Fruit fly (Drosophila melanogaster) whole organism, larva: ENCODE results near the gene Seipin.
"Not testable (repeated sequence)": the region's sequence is repeated elsewhere in the genome, so short reads cannot be mapped to it uniquely, and the experiment has no call there.

Source experiments
- noc ChIP-seq: fragments of 200-800 bp; sonication (Bioruptor generic); optimal IDR thresholded peaks from 3 replicates; lab custom pipeline; 2019; ENCODE audit warnings: missing biosample characterization, mild to moderate bottlenecking, missing genetic modification characterization, moderate library complexity

Seipin gene

DNA sequence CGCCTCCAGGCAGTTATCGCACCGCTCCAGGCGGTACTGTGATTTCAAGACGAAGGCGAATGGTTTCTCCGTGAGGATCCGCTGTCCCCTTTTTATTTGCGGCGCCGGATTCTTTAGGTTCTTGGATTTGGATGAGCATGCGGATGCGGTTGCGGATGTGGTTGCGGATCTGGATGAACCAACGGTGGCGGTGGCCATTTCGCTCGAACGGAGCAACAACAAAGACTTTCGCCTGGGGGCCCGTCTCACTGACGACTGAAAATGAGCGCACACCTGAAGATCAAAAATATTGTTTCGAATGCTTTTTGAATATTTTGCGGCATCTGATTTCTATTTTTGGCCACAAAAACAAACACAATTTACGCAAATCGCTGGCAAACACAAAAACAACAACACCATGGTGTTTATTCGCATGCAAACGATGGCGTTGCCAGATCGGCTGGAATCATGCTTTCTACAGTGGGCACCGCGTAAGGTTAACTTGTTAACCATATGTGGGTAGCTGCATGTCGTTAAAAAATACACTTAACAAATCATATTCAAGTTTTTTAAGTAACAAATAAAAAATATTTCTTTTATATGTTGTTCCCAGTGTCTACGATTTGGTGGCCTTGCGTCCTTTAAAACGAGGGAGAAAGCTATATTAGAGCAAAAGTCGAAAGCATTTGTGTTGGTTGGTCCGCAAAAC is 11.0 kb upstream of the Seipin start, which contains the start of gene Smyd3:
Gene Smyd3 (minus strand): TSS at position 407 of the 688 bp plus-strand sequence.
- peak; percentile 74 for TF ChIP-seq noc

DNA sequence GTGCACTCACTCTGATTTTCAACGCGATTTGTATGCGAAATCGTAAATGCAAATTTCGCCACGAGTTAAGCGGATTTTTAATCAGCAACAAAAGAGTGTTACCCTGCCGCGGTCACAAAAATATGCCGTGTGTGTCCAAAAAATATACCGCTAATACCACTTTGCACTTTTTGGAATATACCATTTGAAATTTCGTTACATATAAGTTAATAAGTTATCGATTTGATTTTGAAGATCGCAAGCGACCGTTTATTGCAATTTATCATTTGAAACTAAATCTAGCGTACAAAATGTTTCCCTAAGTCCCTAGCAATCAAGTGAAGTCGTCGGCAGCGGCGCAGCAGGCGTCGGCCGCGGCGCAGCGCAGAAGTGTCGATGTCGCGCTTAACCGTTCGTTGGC is 9.4 kb upstream of the Seipin start, which contains the start of gene eIF3g1:
Gene eIF3g1 (minus strand): TSS at position 101 of the 400 bp plus-strand sequence.
- not testable (repeated sequence) for TF ChIP-seq noc

DNA sequence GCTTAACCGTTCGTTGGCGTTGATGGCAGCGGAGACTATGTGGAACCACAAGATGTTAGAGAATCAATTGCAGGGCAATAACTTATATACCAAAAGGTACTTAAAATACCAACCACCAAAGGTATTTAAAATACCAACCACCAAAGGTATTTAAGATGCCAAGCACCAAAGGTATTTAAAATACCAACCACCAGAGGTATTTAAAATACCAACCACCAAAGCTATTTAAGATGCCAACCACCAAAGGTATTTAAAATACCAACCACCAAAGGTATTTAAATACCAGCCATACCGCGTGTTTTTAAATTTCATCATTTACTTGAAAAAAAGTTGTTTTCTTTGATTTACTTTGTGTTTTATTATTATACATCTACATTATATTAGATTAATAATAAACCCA is 2.2 kb upstream of the Seipin start:
- no peak for TF ChIP-seq noc

DNA sequence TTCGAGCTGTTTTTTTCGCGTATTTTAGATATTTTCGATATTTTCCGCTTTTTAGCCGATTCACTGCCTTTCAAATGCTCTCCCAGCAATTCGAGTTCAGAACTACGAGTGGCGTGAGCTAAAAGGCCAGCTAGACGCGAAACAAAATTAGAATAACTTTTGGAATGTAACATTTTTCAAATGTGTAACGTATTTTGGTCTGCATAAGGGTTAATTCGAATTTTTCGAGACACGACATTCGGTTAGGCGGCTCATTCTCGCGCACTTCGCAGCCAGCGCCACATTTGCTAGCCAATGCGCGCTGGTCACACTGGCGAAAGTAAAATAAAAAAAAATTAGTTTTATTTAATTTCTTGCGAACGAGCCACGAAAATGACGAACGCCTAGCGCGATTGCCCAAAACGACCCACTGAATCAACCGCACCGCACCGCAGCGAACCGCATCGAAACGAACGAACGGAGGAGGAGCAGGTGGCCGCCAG is 5.0 kb downstream of the Seipin start, which contains the start of the genes brv3 and Pi4KIIIalpha:
Gene brv3 (minus strand): TSS at position 51 of the 482 bp plus-strand sequence.
Gene Pi4KIIIalpha (plus strand): TSS at position 280 of the 482 bp plus-strand sequence.
- no peak for TF ChIP-seq noc

DNA sequence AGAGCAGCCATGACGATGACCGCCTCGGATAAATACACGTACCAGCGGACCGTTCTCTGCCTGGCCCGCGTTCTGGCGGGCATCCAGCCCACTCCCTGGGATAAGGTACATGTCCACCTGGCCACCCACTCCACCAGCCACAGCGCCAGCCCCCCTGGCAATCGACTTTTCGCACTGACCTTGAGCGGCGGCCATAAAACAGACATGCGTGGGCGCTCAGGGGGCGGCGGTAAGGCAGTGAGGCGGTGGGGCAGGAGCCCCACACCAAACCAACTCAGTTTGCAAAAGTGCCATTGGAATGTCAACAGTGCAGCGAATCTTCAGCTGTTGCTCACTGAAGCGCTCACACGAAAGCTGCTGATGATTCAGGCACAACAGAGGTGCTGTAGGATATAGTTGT is 5.4 kb downstream of the Seipin start:
- TF ChIP-seq noc: no peak

DNA sequence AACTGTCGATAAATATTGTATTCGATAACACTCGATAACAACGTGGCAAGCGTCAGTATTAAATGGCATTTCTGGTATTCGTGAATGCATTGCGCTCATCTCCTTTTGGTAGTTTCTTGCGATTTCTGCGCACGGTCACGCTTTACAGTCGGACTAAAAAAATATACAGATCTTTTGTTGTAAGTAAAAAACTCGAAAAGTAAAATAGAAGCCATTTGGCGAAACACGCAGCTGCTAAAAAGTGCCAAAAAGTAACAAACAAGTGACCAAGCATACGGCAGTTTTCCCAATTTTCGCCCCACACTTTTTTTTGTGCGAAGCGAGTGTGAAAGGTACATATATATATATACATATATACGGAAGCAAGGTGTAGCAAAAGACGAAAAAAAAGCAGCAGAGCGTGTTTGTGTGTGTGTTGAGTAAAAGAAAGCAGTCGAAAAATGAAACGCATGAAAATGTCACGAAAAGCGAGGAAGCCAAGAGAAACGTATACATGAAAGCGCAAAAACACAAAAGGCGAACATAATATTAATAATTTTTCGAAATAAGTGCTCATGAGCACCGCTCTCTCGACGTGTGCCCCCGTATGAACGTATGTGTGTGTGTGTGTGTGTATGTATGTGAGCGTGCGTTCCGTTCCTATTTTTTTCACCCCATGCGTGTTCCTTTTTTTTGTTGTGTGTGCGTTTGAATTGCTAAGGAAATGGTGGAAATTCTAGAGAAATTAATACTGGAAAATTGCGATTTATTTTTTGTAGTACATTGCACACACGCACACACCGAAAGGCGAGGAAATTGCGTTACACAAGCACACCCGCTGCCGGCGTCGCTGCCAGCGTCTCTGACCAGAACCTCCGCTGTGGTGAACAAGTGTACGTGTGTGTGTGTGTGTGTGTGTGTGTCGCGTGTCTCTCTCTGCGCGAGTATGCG is 14.5 kb downstream of the Seipin start, which contains the start of gene sgg:
Gene sgg (plus strand): TSS at position 106 of the 930 bp plus-strand sequence.
- no peak for TF ChIP-seq noc

DNA sequence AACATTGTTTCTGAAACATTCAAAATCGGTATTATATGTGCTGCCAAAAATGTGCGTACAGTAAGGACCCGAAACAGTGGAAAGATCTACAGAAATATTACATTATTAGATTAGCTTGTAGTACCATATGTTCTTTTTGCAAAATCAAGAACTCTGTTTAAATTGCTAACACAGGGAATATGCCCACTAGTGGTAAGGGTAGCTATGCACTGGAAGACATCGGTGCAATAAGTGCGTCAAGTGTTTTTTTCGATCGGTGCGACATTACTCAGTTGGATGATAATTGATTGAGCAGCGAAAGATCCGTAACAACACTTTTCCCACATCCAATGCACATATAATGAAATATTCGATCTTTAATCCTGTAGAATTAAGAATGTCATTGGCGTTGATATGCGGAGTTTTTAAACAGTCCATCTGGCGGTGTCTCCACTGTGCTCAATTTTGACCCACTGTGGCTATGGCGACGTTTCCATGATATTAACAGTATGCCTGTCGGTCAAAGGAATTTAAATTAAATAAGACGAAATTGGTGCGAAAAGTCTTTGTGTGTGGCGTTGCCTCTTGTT is 15.6 kb downstream of the Seipin start:
- TF ChIP-seq noc: no peak

DNA sequence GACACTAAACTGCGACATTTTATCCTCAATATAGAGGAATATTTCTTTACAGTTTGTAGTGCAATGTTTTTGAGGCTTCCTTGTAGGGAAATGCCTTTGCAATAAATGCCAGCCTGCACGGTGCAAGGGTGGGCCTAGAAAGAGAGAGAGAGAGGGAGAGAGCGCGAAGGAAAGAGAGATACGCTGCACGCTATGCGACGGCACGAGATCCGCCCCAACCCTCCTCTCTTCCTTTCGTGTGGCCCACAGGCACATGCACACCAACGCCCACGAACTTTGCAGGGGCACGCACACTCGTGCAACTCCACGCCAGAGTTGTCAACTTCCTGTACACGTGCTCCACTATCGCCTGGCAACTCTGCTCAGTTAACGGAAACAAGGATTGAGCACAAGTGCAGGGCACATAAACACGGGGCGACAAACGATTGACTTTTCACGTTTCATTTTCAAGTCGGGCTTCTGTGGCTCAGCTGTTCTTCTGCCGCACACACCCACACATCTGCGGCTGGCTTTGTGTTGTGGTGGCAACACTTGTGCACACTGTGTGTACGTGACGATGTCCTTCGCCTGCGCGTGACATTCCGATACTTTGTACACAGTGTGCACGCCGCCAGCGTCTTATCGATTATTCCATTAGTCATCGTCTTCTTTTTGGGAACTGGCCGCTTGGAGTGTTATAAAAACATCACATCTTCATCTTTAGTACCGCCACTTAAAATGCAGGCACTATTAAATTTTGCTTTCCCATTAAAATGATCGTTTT is 16.5 kb downstream of the Seipin start:
- TF ChIP-seq noc: no peak

DNA sequence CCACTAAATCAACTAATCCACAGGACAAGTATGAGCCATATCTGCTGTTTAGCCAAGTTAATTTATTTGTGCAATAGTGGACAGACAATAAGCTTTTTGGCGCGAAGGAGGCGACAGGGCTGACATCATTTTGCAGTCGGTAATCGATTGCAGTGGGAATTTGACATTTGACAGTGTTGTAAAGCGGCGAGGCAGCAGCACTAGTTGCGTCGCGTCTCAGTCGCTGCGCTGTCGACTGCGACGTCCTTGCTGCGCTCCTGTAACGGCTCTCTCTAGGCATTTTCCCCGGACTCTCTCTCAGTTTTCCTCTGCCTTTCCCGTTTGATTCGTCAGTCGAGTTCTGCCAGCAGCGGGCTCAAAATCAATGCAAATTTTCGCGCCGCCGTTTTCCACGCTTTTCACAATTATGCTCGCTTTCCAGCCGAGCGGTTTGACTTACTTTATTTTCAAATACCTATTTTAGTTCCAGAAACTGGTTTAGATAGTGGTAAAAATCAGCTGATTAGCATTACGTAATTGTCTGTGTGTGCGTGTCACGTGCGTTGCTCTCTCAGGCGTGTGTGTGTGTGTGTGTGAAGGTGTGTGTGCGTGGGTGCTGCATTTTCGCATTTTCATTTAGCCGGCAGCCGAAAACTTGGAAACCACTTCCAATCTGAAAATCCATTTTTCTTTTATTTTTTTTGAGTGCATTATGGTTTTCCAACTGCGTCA is 17.4 kb downstream of the Seipin start:
- no peak for TF ChIP-seq noc

DNA sequence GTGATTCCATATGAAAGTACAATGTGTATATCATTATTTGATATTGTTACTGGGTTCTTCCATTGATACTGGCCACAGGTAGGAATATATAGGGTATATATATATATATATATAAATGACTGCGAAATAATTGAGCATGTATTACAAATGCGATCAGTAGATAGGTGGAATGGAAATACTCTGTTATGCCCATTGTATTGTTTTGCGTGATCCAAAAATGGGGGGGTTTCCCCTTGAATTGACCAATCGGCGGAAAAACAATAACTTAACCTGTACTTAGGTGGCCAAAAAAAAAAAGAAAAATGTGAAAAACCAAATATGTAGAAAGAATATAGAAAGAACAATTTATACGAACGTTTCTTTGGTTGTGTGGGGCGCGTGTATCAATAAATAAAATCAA is 18.3 kb downstream of the Seipin start:
- TF ChIP-seq noc: no peak

DNA sequence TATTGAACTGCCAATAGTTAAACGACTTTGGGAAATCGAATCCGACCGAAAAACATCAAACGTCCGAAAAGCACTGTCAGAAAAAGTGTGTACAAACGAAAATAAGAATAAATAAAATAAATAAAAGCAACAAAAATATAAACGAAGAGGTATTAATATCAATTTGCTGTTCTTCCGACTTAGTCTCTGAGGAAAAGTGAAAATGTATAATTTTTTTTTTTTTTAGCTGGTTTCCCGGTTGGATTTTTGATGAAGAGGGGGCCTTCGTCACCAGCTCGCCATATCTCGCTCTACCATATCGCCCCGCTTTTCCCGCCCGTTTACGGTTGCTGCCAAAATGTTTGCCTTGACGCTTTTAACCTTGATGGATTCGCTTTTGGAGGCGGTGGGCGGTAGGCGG is 19.0 kb downstream of the Seipin start:
- peak; percentile 3 for TF ChIP-seq noc

DNA sequence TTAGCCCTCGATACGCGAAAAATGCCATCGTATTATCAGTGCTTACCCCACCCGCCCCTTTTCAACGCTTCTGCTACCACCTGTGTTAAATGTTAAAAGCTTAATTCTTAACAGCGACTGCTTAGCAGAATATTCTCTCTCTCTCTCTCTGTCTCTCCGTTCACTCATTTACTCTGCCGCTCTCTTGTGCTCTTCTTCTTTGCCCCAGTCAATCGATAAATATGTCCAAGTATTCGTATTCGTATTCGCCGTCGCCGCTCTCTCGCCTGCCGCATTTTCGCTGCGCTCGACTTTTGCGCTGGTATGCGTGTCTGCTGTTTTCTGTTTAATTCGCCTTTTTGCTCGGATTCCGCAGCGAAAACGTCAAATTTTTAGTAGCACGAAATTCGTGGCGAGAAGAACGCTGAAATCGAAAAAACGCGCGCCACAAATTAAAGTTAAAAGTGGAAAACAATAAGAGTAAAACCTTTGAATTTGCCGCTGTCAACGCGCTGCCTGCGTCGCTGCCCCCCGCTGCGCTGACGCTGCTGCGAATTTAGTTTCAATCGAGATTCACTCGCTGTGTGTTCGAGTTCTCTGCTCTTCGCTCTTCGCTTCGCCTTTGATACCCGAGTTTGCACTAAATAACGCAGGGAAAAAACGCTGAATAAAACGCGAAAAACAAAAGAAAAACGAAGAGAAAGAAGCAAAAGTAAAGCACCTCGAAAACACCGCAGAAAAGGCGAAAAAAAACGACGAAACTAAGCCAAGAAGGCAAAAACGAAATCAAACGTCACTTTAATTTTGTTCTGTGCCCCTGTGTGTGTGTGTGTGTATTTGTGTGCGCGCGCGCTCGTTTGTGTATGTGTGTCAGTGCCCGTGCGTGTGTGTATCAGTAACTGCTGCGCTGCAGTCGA is 23.1 kb downstream of the Seipin start:
- TF ChIP-seq noc: no peak

DNA sequence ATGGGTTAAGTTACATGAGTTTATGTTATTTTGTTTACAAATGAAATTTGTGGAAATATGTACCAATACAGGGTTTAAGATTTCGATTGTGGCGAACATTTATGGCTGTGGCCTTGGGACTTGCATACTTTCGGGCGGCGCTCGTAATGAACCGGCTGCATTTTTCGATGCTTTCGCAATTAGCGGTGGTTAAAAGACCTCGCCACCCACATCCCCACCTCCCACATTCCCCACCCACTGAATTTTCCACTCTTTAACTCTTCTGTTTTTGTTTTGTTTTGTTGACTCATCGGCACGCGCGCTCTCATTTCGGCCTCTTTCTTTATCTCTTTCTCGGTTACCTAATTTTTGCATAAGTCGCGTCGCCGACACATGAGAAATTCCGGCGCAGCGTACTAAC is 26.0 kb downstream of the Seipin start:
- TF ChIP-seq noc: no peak

DNA sequence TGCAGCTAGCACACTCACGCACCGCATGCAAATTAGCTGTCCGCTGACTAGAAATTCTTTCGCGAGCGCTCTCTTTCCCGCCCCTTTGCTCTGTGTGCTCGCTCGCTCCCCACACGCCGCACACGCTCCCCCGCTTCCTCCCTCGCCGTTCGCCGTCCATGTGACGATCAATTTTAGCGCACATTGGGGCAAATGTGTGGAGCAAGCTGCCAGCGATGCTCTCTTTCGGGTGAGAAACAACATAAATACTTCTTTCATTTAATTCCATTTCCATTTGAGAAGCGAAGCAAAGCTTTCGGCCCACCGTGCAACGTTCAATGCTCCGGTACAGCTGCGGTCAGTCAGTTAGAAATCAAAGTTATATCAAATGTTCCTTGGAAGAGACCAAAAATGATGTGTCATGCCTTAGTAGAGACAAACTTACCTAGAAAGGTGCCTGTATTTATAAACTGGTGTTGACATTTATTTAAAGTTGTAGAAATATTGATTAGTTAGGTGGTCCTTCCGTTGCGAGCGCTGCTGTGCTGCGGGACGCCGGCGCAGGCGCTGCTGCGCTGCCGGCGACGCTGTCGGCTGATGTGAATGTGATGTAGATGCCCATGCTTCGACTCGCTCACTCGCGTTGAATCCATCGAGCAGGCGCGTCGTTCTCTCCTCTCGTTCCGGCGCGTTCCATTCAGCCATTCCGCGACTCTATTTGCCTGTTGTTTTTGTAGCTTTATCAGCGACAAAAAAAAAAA is 26.6 kb downstream of the Seipin start:
- TF ChIP-seq noc: peak; percentile 98
